Fruit fly (Drosophila melanogaster) whole organism, embryonic: ENCODE measurements around the gene CG12766.

Source experiments
- BtbVII ChIP-seq: fragments of 200-800 bp; sonication (Bioruptor generic); optimal IDR thresholded peaks from 3 replicates; lab custom pipeline; 2017; ENCODE audit warnings: missing biosample characterization, mild to moderate bottlenecking, missing genetic modification characterization
- C15 ChIP-seq: fragments of 200-800 bp; sonication (Bioruptor generic); IDR thresholded peaks from 3 replicates; pipeline ENCODE4 v1.3.6; 2022; ENCODE audit warnings: missing biosample characterization, missing genetic modification characterization
- CG10209 ChIP-seq: fragments of 200-800 bp; sonication (Bioruptor generic); optimal IDR thresholded peaks from 3 replicates; lab custom pipeline; 2017; ENCODE audit warnings: missing biosample characterization, mild to moderate bottlenecking, missing genetic modification characterization, missing genetic modification reagents
- CG11085 ChIP-seq: fragments of 200-800 bp; sonication (Bioruptor generic); IDR thresholded peaks from 2 replicates; pipeline ENCODE4 v1.3.6; 2022; ENCODE audit warnings: missing biosample characterization, missing genetic modification characterization
- CG11247 ChIP-seq: fragments of 200-800 bp; sonication (Bioruptor generic); IDR thresholded peaks from 2 replicates; pipeline ENCODE4 v1.3.6; 2022; ENCODE audit warnings: missing biosample characterization, missing genetic modification characterization
- CG12104 ChIP-seq: fragments of 200-800 bp; sonication (Bioruptor generic); optimal IDR thresholded peaks from 3 replicates; lab custom pipeline; 2016; ENCODE audit warnings: missing biosample characterization, missing genetic modification characterization
- CG12236 ChIP-seq: fragments of 200-800 bp; sonication (Bioruptor generic); optimal IDR thresholded peaks from 2 replicates; lab custom pipeline; 2016; ENCODE audit warnings: missing biosample characterization, missing genetic modification characterization
- CG12391 ChIP-seq: fragments of 200-800 bp; sonication (Bioruptor generic); optimal IDR thresholded peaks from 3 replicates; lab custom pipeline; 2018; ENCODE audit warnings: missing biosample characterization, mild to moderate bottlenecking, missing genetic modification characterization, moderate library complexity
- CG13287 ChIP-seq: fragments of 200-800 bp; sonication (Bioruptor generic); IDR thresholded peaks from 2 replicates; pipeline ENCODE4 v1.3.6; 2022; ENCODE audit warnings: missing biosample characterization, missing genetic modification characterization; ENCODE audit not compliant: partially characterized antibody
- CG16779 ChIP-seq: fragments of 200-800 bp; sonication (Bioruptor generic); IDR thresholded peaks from 2 replicates; pipeline ENCODE4 v1.3.6; 2022; ENCODE audit warnings: missing biosample characterization, missing genetic modification characterization
- CG17829 ChIP-seq: fragments of 200-800 bp; optimal IDR thresholded peaks from 2 replicates; lab custom pipeline; 2019; ENCODE audit warnings: missing biosample characterization, mild to moderate bottlenecking, missing genetic modification characterization, moderate library complexity
- CG18619 ChIP-seq: fragments of 200-800 bp; sonication (Bioruptor generic); optimal IDR thresholded peaks from 3 replicates; lab custom pipeline; 2017; ENCODE audit warnings: missing biosample characterization, mild to moderate bottlenecking, missing genetic modification characterization
- CG3281 ChIP-seq: fragments of 200-800 bp; sonication (Bioruptor generic); optimal IDR thresholded peaks from 3 replicates; lab custom pipeline; 2017; ENCODE audit warnings: missing biosample characterization, mild to moderate bottlenecking, missing genetic modification characterization
- CG34224 ChIP-seq: fragments of 200-800 bp; sonication (Bioruptor generic); IDR thresholded peaks from 3 replicates; pipeline ENCODE4 v1.3.6; 2022; ENCODE audit warnings: missing biosample characterization, missing genetic modification characterization; ENCODE audit not compliant: partially characterized antibody
- CG34422 ChIP-seq: fragments of 200-800 bp; sonication (Bioruptor generic); IDR thresholded peaks from 3 replicates; pipeline ENCODE4 v1.3.6; 2022; ENCODE audit warnings: missing biosample characterization, missing genetic modification characterization
- CG4360 ChIP-seq: fragments of 200-800 bp; sonication (Bioruptor generic); IDR thresholded peaks from 2 replicates; pipeline ENCODE4 v1.3.6; 2022; ENCODE audit warnings: missing biosample characterization, missing genetic modification characterization
- CG4617 ChIP-seq: fragments of 200-800 bp; sonication (Bioruptor generic); optimal IDR thresholded peaks from 3 replicates; lab custom pipeline; 2016; ENCODE audit warnings: missing biosample characterization, missing genetic modification characterization, borderline replicate concordance
- CG4854 ChIP-seq: fragments of 200-800 bp; sonication (Bioruptor generic); optimal IDR thresholded peaks from 2 replicates; lab custom pipeline; 2016; ENCODE audit warnings: missing biosample characterization, missing genetic modification characterization, inconsistent platforms
- CG7786 ChIP-seq: fragments of 200-800 bp; sonication (Bioruptor generic); optimal IDR thresholded peaks from 2 replicates; lab custom pipeline; 2016; ENCODE audit warnings: missing biosample characterization, missing genetic modification characterization
- CG8944 ChIP-seq: fragments of 200-800 bp; sonication (Bioruptor generic); optimal IDR thresholded peaks from 3 replicates; lab custom pipeline; 2016; ENCODE audit warnings: missing biosample characterization, missing genetic modification characterization
- CHES-1-like ChIP-seq: fragments of 200-800 bp; sonication (Bioruptor generic); optimal IDR thresholded peaks from 2 replicates; lab custom pipeline; 2016; ENCODE audit warnings: missing biosample characterization, missing genetic modification characterization
- Camta ChIP-seq: fragments of 200-800 bp; sonication (Bioruptor generic); optimal IDR thresholded peaks from 2 replicates; lab custom pipeline; 2016; ENCODE audit warnings: missing biosample characterization, missing genetic modification characterization
- Dip3 ChIP-seq: fragments of 200-800 bp; sonication (Bioruptor generic); optimal IDR thresholded peaks from 3 replicates; lab custom pipeline; 2016; ENCODE audit warnings: missing biosample characterization, missing genetic modification characterization
- E2f2 ChIP-seq: fragments of 200-800 bp; sonication (Bioruptor generic); IDR thresholded peaks from 2 replicates; pipeline ENCODE4 v1.3.6; 2022; ENCODE audit warnings: missing biosample characterization, missing genetic modification characterization
- HLH3B ChIP-seq: fragments of 200-800 bp; sonication (Bioruptor generic); IDR thresholded peaks from 2 replicates; pipeline ENCODE4 v1.3.6; 2022; ENCODE audit warnings: missing biosample characterization, missing genetic modification characterization
- Hr3 ChIP-seq: fragments of 200-800 bp; sonication (Bioruptor generic); optimal IDR thresholded peaks from 3 replicates; lab custom pipeline; 2016; ENCODE audit warnings: missing biosample characterization, missing genetic modification characterization
- Hsf ChIP-seq: fragments of 200-800 bp; sonication (Bioruptor generic); optimal IDR thresholded peaks from 3 replicates; lab custom pipeline; 2016; ENCODE audit warnings: missing biosample characterization, missing genetic modification characterization
- MTF-1 ChIP-seq: fragments of 200-800 bp; sonication (Bioruptor generic); optimal IDR thresholded peaks from 2 replicates; lab custom pipeline; 2018; ENCODE audit warnings: missing biosample characterization, mild to moderate bottlenecking, missing genetic modification characterization, borderline replicate concordance
- Myb ChIP-seq: fragments of 200-800 bp; sonication (Bioruptor generic); optimal IDR thresholded peaks from 2 replicates; lab custom pipeline; 2016; ENCODE audit warnings: missing biosample characterization, missing genetic modification characterization
- PHDP ChIP-seq: fragments of 200-800 bp; sonication (Bioruptor generic); optimal IDR thresholded peaks from 3 replicates; lab custom pipeline; 2018; ENCODE audit warnings: missing biosample characterization, mild to moderate bottlenecking, missing genetic modification characterization, moderate library complexity
- Ptx1 ChIP-seq: fragments of 200-800 bp; sonication (Bioruptor generic); IDR thresholded peaks from 2 replicates; pipeline ENCODE4 v1.3.6; 2022; ENCODE audit warnings: missing biosample characterization, missing genetic modification characterization
- Side ChIP-seq: fragments of 200-800 bp; sonication (Bioruptor generic); optimal IDR thresholded peaks from 2 replicates; lab custom pipeline; 2016; ENCODE audit warnings: missing biosample characterization, missing genetic modification characterization
- Six4 ChIP-seq: fragments of 200-800 bp; sonication (Bioruptor generic); optimal IDR thresholded peaks from 2 replicates; lab custom pipeline; 2016; ENCODE audit warnings: missing biosample characterization, missing genetic modification characterization
- Sry-δ ChIP-seq: fragments of 200-800 bp; sonication (Bioruptor generic); optimal IDR thresholded peaks from 2 replicates; lab custom pipeline; 2016; ENCODE audit warnings: missing biosample characterization, missing genetic modification characterization
- aop ChIP-seq: fragments of 200-800 bp; sonication (Bioruptor generic); IDR thresholded peaks from 2 replicates; pipeline ENCODE4 v1.3.6; 2022; ENCODE audit warnings: missing biosample characterization, missing genetic modification characterization
- bab2 ChIP-seq: fragments of 200-800 bp; sonication (Bioruptor generic); optimal IDR thresholded peaks from 2 replicates; lab custom pipeline; 2016; ENCODE audit warnings: missing biosample characterization, missing genetic modification characterization
- crol ChIP-seq: fragments of 200-800 bp; sonication (Bioruptor generic); IDR thresholded peaks from 2 replicates; pipeline ENCODE4 v1.3.6; 2022; ENCODE audit warnings: missing biosample characterization, missing genetic modification characterization
- emc ChIP-seq: fragments of 200-800 bp; sonication (Bioruptor generic); optimal IDR thresholded peaks from 2 replicates; lab custom pipeline; 2016; ENCODE audit warnings: missing biosample characterization, missing genetic modification characterization
- ftz-f1 ChIP-seq: fragments of 200-800 bp; sonication (Bioruptor generic); optimal IDR thresholded peaks from 2 replicates; lab custom pipeline; 2016; ENCODE audit warnings: missing biosample characterization, missing genetic modification characterization
- gem ChIP-seq: fragments of 200-800 bp; sonication (Bioruptor generic); optimal IDR thresholded peaks from 2 replicates; lab custom pipeline; 2019; ENCODE audit warnings: missing biosample characterization, mild to moderate bottlenecking, missing genetic modification characterization, moderate library complexity
- jing ChIP-seq: fragments of 200-800 bp; sonication (Bioruptor generic); optimal IDR thresholded peaks from 2 replicates; lab custom pipeline; 2018; ENCODE audit warnings: missing biosample characterization, mild to moderate bottlenecking, missing genetic modification characterization
- peb ChIP-seq: fragments of 200-800 bp; sonication (Bioruptor generic); IDR thresholded peaks from 2 replicates; pipeline ENCODE4 v1.3.6; 2022; ENCODE audit warnings: missing biosample characterization, missing genetic modification characterization
- pho ChIP-seq: fragments of 200-800 bp; sonication (Bioruptor generic); optimal IDR thresholded peaks from 2 replicates; lab custom pipeline; 2016; ENCODE audit warnings: missing biosample characterization, missing genetic modification characterization
- sd ChIP-seq: fragments of 200-800 bp; sonication (Bioruptor generic); optimal IDR thresholded peaks from 3 replicates; lab custom pipeline; 2018; ENCODE audit warnings: missing biosample characterization, mild to moderate bottlenecking, missing genetic modification characterization, moderate library complexity
- so ChIP-seq: fragments of 200-800 bp; sonication (Bioruptor generic); IDR thresholded peaks from 3 replicates; pipeline ENCODE4 v1.3.6; 2022; ENCODE audit warnings: missing biosample characterization, missing genetic modification characterization
- ssp ChIP-seq: fragments of 200-800 bp; sonication (Bioruptor generic); IDR thresholded peaks from 2 replicates; pipeline ENCODE4 v1.3.6; 2022; ENCODE audit warnings: missing biosample characterization, missing genetic modification characterization
- stwl ChIP-seq: fragments of 200-800 bp; sonication (Bioruptor generic); optimal IDR thresholded peaks from 3 replicates; lab custom pipeline; 2018; ENCODE audit warnings: missing biosample characterization, mild to moderate bottlenecking, missing genetic modification characterization, moderate library complexity
- tio ChIP-seq: fragments of 200-800 bp; sonication (Bioruptor generic); optimal IDR thresholded peaks from 2 replicates; lab custom pipeline; 2017; ENCODE audit warnings: missing biosample characterization, missing genetic modification characterization, inconsistent platforms
- zf30C ChIP-seq: fragments of 200-800 bp; sonication (Bioruptor generic); optimal IDR thresholded peaks from 3 replicates; lab custom pipeline; 2018; ENCODE audit warnings: missing biosample characterization, mild to moderate bottlenecking, missing genetic modification characterization

The CG12766 gene

dm6 chr3L:3903301-3903700, 36.6 kb downstream of the CG12766 start, which contains the start of gene Sc2 (continued):
- TF ChIP-seq CG34422 (GFP tag; lab: Robert Waterston, UW) (peak; percentile 31; the same call in 1 of the 3 replicates), Ptx1 (GFP tag; lab: Robert Waterston, UW) (peak; percentile 23; the same call in 1 of the 2 replicates), CG16779 (GFP tag; lab: Robert Waterston, UW) (no peak), aop (no peak), bab2 (GFP tag; lab: Kevin White, UChicago) (no peak), E2f2 (GFP tag; lab: Robert Waterston, UW) (peak; percentile 49), MTF-1 (GFP tag; lab: Kevin White, UChicago) (peak; percentile 29), CG4360 (GFP tag; lab: Robert Waterston, UW) (no peak)

- TF ChIP-seq CG17829 (tag; lab: Kevin White, UChicago) = peak; percentile 16
- peak; percentile 52 for TF ChIP-seq CG8944 (GFP tag; lab: Kevin White, UChicago)
- no peak for TF ChIP-seq CG11247 (GFP tag; lab: Robert Waterston, UW)
- TF ChIP-seq CG4854 = peak; percentile 13
- TF ChIP-seq CG34224 = no peak
- TF ChIP-seq ftz-f1 (GFP tag; lab: Kevin White, UChicago) = peak; percentile 82
- peak; percentile 72 for TF ChIP-seq CG12391 (tag; lab: Kevin White, UChicago)
- TF ChIP-seq Myb (GFP tag; lab: Kevin White, UChicago) = peak; percentile 13
- TF ChIP-seq jing = peak; percentile 11
- TF ChIP-seq Sry-δ (GFP tag; lab: Kevin White, UChicago) = peak; percentile 38
- peak; percentile 50 for TF ChIP-seq CG18619 (GFP tag; lab: Kevin White, UChicago)
- peak; percentile 65 for TF ChIP-seq Side (GFP tag; lab: Kevin White, UChicago)
- no peak for TF ChIP-seq crol
- peak; percentile 33 for TF ChIP-seq BtbVII (GFP tag; lab: Kevin White, UChicago)
- TF ChIP-seq sd (tag; lab: Kevin White, UChicago) = no peak
- TF ChIP-seq peb (GFP tag; lab: Robert Waterston, UW) = no peak
- peak; percentile 39 for TF ChIP-seq Dip3 (GFP tag; lab: Kevin White, UChicago)
- peak; percentile 98 for TF ChIP-seq zf30C
- TF ChIP-seq CHES-1-like (GFP tag; lab: Kevin White, UChicago) = peak; percentile 54
- no peak for TF ChIP-seq C15 (GFP tag; lab: Robert Waterston, UW)
- peak; percentile 61 for TF ChIP-seq CG12236 (GFP tag; lab: Kevin White, UChicago)
- TF ChIP-seq Hr3 (GFP tag; lab: Kevin White, UChicago) = peak; percentile 56
- TF ChIP-seq so = no peak
- peak; percentile 22 for TF ChIP-seq stwl (tag; lab: Kevin White, UChicago)
- peak; percentile 79 for TF ChIP-seq gem
- TF ChIP-seq Six4 (GFP tag; lab: Kevin White, UChicago) = peak; percentile 50
- no peak for TF ChIP-seq ssp (GFP tag; lab: Robert Waterston, UW)
- peak; percentile 18 for TF ChIP-seq CG4617 (GFP tag; lab: Kevin White, UChicago)
- peak; percentile 58 for TF ChIP-seq CG7786
- TF ChIP-seq HLH3B = no peak
- TF ChIP-seq emc (GFP tag; lab: Kevin White, UChicago) = peak; percentile 28
- TF ChIP-seq pho (GFP tag; lab: Kevin White, UChicago) = peak; percentile 80
- peak; percentile 61 for TF ChIP-seq CG10209 (GFP tag; lab: Kevin White, UChicago)
- TF ChIP-seq CG11085 (GFP tag; lab: Robert Waterston, UW) = no peak
- TF ChIP-seq tio (GFP tag; lab: Kevin White, UChicago) = peak; percentile 88
- peak; percentile 62 for TF ChIP-seq PHDP (tag; lab: Kevin White, UChicago)
- TF ChIP-seq CG13287 (GFP tag; lab: Robert Waterston, UW) = no peak
- TF ChIP-seq CG12104 (GFP tag; lab: Kevin White, UChicago) = peak; percentile 70
- peak; percentile 73 for TF ChIP-seq Hsf (GFP tag; lab: Kevin White, UChicago)
- no peak for TF ChIP-seq aop
- TF ChIP-seq CG3281 (GFP tag; lab: Kevin White, UChicago) = peak; percentile 46
- TF ChIP-seq Camta (GFP tag; lab: Kevin White, UChicago) = peak; percentile 61
These were observed 37.3 kb downstream of the CG12766 start, which contains the start of gene Ubi-p63E for dm6 chr3L:3902491-3903198. Gene Ubi-p63E, minus strand, starts transcription at chr3L:3903184.
